Worm (Caenorhabditis elegans) whole organism, early embryonic: Measurements from ENCODE around the gene fbxc-29.

ENCODE experiments used
- B0310.2 ChIP-seq: sonication (generic microtip); optimal IDR thresholded peaks from 2 replicates; lab custom pipeline; 2016; ENCODE audit warnings: mild to moderate bottlenecking, missing genetic modification characterization, missing compliant biosample characterization
- F13C5.2 ChIP-seq: sonication (generic microtip); optimal IDR thresholded peaks from 2 replicates; lab custom pipeline; 2017; ENCODE audit warnings: mild to moderate bottlenecking, missing genetic modification characterization, inconsistent platforms, missing compliant biosample characterization
- aly-1 ChIP-seq: sonication (generic microtip); optimal IDR thresholded peaks from 2 replicates; lab custom pipeline; 2016; ENCODE audit warnings: missing genetic modification characterization, missing compliant biosample characterization
- ama-1 ChIP-seq: fragments of 150-350 bp; optimal IDR thresholded peaks from 2 replicates; lab custom pipeline; 2014
- ceh-13 ChIP-seq: fragments of 200-800 bp; sonication (Bioruptor generic); optimal IDR thresholded peaks from 2 replicates; lab custom pipeline; 2018; ENCODE audit warnings: mild to moderate bottlenecking, missing genetic modification characterization, missing compliant biosample characterization
- ceh-36 ChIP-seq: sonication (generic microtip); optimal IDR thresholded peaks from 2 replicates; lab custom pipeline; 2016; ENCODE audit warnings: missing genetic modification characterization, inconsistent platforms, missing compliant biosample characterization
- ets-7 ChIP-seq: sonication (generic microtip); optimal IDR thresholded peaks from 2 replicates; lab custom pipeline; 2016; ENCODE audit warnings: missing genotype, missing genetic modification characterization, missing compliant biosample characterization
- flt-1 ChIP-seq: fragments of 200-800 bp; sonication (Bioruptor generic); IDR thresholded peaks from 2 replicates; pipeline ENCODE4 v1.3.6; 2022; ENCODE audit warnings: missing genetic modification characterization, missing compliant biosample characterization
- hmbx-1 ChIP-seq: sonication (generic microtip); optimal IDR thresholded peaks from 2 replicates; lab custom pipeline; 2016; ENCODE audit warnings: mild to moderate bottlenecking, missing genetic modification characterization, missing compliant biosample characterization
- hmg-4 ChIP-seq: fragments of 200-800 bp; sonication (Bioruptor generic); optimal IDR thresholded peaks from 2 replicates; lab custom pipeline; 2018; ENCODE audit warnings: mild to moderate bottlenecking, missing genetic modification characterization, missing compliant biosample characterization
- hnd-1 ChIP-seq: sonication (generic microtip); optimal IDR thresholded peaks from 2 replicates; lab custom pipeline; 2016; ENCODE audit warnings: missing genetic modification characterization, missing compliant biosample characterization
- pes-1 ChIP-seq: fragments of 200-800 bp; sonication (Bioruptor generic); IDR thresholded peaks from 2 replicates; pipeline ENCODE4 v1.3.6; 2022; ENCODE audit warnings: missing genetic modification reagents, missing genetic modification characterization, missing compliant biosample characterization
- scrt-1 ChIP-seq: fragments of 200-800 bp; sonication (Bioruptor generic); IDR thresholded peaks from 2 replicates; pipeline ENCODE4 v1.3.6; 2022; ENCODE audit warnings: missing genetic modification characterization, missing compliant biosample characterization
- sea-1 ChIP-seq: fragments of 200-800 bp; sonication (Bioruptor generic); conservative IDR thresholded peaks from 2 replicates; pipeline ENCODE4 v1.3.6; 2022; ENCODE audit warnings: missing genetic modification characterization, missing compliant biosample characterization
- tbx-11 ChIP-seq: fragments of 200-800 bp; sonication (Bioruptor generic); IDR thresholded peaks from 2 replicates; pipeline ENCODE4 v1.3.6; 2022; ENCODE audit warnings: missing genetic modification characterization, missing compliant biosample characterization
- tbx-37 ChIP-seq: fragments of 200-800 bp; sonication (Bioruptor generic); conservative IDR thresholded peaks from 2 replicates; pipeline ENCODE4 v1.3.6; 2022; ENCODE audit warnings: missing genetic modification reagents, missing genetic modification characterization, missing compliant biosample characterization
- tra-4 ChIP-seq: sonication (generic microtip); optimal IDR thresholded peaks from 2 replicates; lab custom pipeline; 2017; ENCODE audit warnings: missing genetic modification characterization, missing compliant biosample characterization

The fbxc-29 gene

DNA sequence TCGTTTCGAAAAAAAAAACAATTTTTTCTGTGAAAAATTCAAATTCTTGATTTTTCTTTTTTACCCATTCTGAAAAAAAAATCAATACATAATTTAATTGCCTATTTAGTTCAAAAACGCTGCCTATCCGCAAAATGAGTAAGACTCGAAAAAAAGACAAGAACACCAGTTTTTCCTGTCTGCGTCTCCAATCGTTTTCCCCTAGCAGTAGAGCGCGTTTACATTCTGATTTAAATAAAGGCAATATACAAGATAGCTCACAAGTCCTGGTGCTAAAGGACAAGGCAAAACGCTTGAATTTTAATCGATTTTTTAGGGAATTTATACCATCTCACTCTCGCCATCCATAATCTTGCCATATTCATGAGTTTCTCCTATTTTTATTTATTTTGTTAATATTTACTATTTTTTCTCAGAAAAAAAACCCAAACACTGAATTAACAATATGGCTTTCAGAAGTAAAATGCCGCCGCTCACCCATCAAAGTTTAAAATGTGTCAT, 2.6 kb upstream of the fbxc-29 start, which contains the start of gene fbxc-33:
Gene fbxc-33, plus strand, starts transcription at position 451 of the 501 bp plus-strand sequence.
- TF ChIP-seq flt-1 (GFP tag; lab: Robert Waterston, UW) (no peak), ceh-13 (GFP tag; lab: Kevin White, UChicago) (no peak), pes-1 (no peak), tbx-11 (GFP tag; lab: Robert Waterston, UW) (no peak), F13C5.2 (tag; lab: Kevin White, UChicago) (no peak), ets-7 (tag; lab: Kevin White, UChicago) (no peak), ama-1 (lab: Kevin White, UChicago) (no peak)

DNA sequence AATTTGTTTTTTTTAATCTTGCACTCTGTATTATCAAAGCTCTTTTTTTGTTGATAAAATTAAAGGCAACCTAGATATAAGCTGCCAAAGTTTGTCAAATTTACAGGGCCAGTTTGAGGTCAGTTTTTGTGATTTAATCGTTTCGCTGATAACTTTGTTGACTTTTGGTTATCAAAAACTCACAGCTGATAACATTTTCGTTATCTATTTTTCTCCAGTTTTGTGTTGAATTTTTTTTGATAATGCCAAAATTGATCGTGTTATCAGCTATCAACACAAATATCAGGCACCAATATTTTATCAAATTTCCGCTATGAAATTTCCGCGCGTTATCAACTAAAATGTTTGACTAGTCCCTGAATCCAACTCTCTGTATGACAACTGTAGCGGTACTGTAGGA, 674 bp upstream of the fbxc-29 start:
- TF ChIP-seq ceh-13 (GFP tag; lab: Kevin White, UChicago), result no peak
- TF ChIP-seq tbx-11 (GFP tag; lab: Robert Waterston, UW), result no peak
- no peak for TF ChIP-seq aly-1 (tag; lab: Kevin White, UChicago)
- TF ChIP-seq hmbx-1 (tag; lab: Kevin White, UChicago), result no peak
- no peak for TF ChIP-seq ama-1 (lab: Kevin White, UChicago)
- TF ChIP-seq tbx-37 (GFP tag; lab: Robert Waterston, UW), result no peak
- no peak for TF ChIP-seq ceh-36 (tag; lab: Kevin White, UChicago)
- TF ChIP-seq pes-1, result no peak
- no peak for TF ChIP-seq hmg-4 (GFP tag; lab: Kevin White, UChicago)

ce11 chrII:917324-917723, 1.4 kb downstream of the fbxc-29 start, which contains the start of gene fbxc-30:
fbxc-30 (plus strand) TSS chrII:917624.
- TF ChIP-seq ets-7 (tag; lab: Kevin White, UChicago) (no peak), B0310.2 (tag; lab: Kevin White, UChicago) (no peak), ama-1 (lab: Kevin White, UChicago) (no peak), hmbx-1 (tag; lab: Kevin White, UChicago) (no peak), hmg-4 (GFP tag; lab: Kevin White, UChicago) (no peak), sea-1 (GFP tag; lab: Robert Waterston, UW) (no peak), pes-1 (no peak), scrt-1 (GFP tag; lab: Robert Waterston, UW) (no peak), tbx-37 (GFP tag; lab: Robert Waterston, UW) (no peak), hnd-1 (tag; lab: Kevin White, UChicago) (no peak), ceh-13 (GFP tag; lab: Kevin White, UChicago) (no peak), flt-1 (GFP tag; lab: Robert Waterston, UW) (no peak), aly-1 (tag; lab: Kevin White, UChicago) (no peak), tbx-11 (GFP tag; lab: Robert Waterston, UW) (no peak), ceh-36 (tag; lab: Kevin White, UChicago) (no peak), F13C5.2 (tag; lab: Kevin White, UChicago) (no peak), tra-4 (tag; lab: Kevin White, UChicago) (no peak)

DNA sequence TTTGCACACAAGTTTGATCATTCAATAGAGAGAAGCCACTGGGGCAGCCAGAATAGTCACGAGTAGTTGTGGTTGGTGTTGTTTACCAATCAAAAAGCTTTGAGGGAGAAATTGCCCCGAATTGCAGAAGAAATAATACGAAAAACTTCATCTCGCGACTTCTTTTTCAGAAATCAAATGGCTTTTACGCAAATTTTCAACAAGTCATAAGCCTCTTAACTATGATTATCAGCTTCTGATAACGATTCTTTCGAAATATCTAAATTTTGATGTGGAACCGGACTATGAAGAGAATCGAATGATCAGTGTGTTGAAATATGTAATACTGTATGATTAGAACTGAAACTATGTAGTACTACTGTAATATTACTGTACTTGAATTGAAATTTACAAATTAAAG, 4.4 kb downstream of the fbxc-29 start:
- TF ChIP-seq ceh-36 (tag; lab: Kevin White, UChicago), result no peak
- no peak for TF ChIP-seq hnd-1 (tag; lab: Kevin White, UChicago)
- TF ChIP-seq pes-1, result no peak
- no peak for TF ChIP-seq ama-1 (lab: Kevin White, UChicago)
- no peak for TF ChIP-seq hmbx-1 (tag; lab: Kevin White, UChicago)
- no peak for TF ChIP-seq hmg-4 (GFP tag; lab: Kevin White, UChicago)
- no peak for TF ChIP-seq aly-1 (tag; lab: Kevin White, UChicago)
- TF ChIP-seq F13C5.2 (tag; lab: Kevin White, UChicago), result no peak
- TF ChIP-seq ceh-13 (GFP tag; lab: Kevin White, UChicago), result no peak

DNA sequence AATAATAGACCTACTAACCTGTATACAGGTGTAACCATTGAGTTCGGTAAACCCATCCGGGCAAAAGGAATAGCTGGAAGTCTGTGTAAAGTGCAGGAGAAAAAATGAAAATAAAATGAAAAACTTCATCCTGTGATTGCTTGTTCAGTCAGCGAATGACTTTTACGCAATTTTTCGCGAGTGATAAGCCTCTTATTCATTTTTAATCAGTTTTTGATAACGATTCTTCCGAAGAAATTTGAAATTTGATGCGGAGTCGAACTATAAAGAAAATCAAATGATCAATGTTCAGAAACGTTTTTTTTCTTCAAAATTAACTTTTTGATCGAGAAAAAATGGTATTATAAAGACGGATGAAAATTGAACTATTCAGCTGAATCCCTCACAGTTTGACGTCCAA, 6.9 kb downstream of the fbxc-29 start:
- no peak for TF ChIP-seq sea-1 (GFP tag; lab: Robert Waterston, UW)
- TF ChIP-seq ets-7 (tag; lab: Kevin White, UChicago), result no peak
- TF ChIP-seq aly-1 (tag; lab: Kevin White, UChicago), result no peak
- no peak for TF ChIP-seq pes-1
- no peak for TF ChIP-seq F13C5.2 (tag; lab: Kevin White, UChicago)
- no peak for TF ChIP-seq B0310.2 (tag; lab: Kevin White, UChicago)
- no peak for TF ChIP-seq hmg-4 (GFP tag; lab: Kevin White, UChicago)
- no peak for TF ChIP-seq ama-1 (lab: Kevin White, UChicago)
- TF ChIP-seq tbx-37 (GFP tag; lab: Robert Waterston, UW), result no peak
- no peak for TF ChIP-seq ceh-36 (tag; lab: Kevin White, UChicago)
- no peak for TF ChIP-seq hmbx-1 (tag; lab: Kevin White, UChicago)
- TF ChIP-seq ceh-13 (GFP tag; lab: Kevin White, UChicago), result no peak
- TF ChIP-seq tra-4 (tag; lab: Kevin White, UChicago), result no peak
- TF ChIP-seq scrt-1 (GFP tag; lab: Robert Waterston, UW), result no peak
- TF ChIP-seq hnd-1 (tag; lab: Kevin White, UChicago), result no peak
- TF ChIP-seq tbx-11 (GFP tag; lab: Robert Waterston, UW), result no peak
- no peak for TF ChIP-seq flt-1 (GFP tag; lab: Robert Waterston, UW)

- TF ChIP-seq scrt-1 (GFP tag; lab: Robert Waterston, UW) (no peak), hmg-4 (GFP tag; lab: Kevin White, UChicago) (no peak), B0310.2 (tag; lab: Kevin White, UChicago) (no peak), tra-4 (tag; lab: Kevin White, UChicago) (no peak), aly-1 (tag; lab: Kevin White, UChicago) (no peak), ceh-36 (tag; lab: Kevin White, UChicago) (no peak), ceh-13 (GFP tag; lab: Kevin White, UChicago) (no peak), tbx-11 (GFP tag; lab: Robert Waterston, UW) (no peak), sea-1 (GFP tag; lab: Robert Waterston, UW) (no peak), hnd-1 (tag; lab: Kevin White, UChicago) (no peak), F13C5.2 (tag; lab: Kevin White, UChicago) (no peak), ama-1 (lab: Kevin White, UChicago) (no peak), ets-7 (tag; lab: Kevin White, UChicago) (no peak), pes-1 (no peak), hmbx-1 (tag; lab: Kevin White, UChicago) (no peak), tbx-37 (GFP tag; lab: Robert Waterston, UW) (no peak), flt-1 (GFP tag; lab: Robert Waterston, UW) (no peak)
Observed at ce11 chrII:923521-923920, 7.6 kb downstream of the fbxc-29 start, which contains the start of gene fbxc-28. fbxc-28 (plus strand) TSS chrII:923821.
